Worm (Caenorhabditis elegans): Measurements from ENCODE around the gene tbc-11.

Gene tbc-11

ce11 chrX:977958-978686 lies 53.4 kb downstream of the tbc-11 start, which contains the start of gene abhd-3.2 (continued):
- TF ChIP-seq F26F4.8 (GFP tag; conservative IDR thresholded peaks at IDR 0.05) = no peak
- peak; percentile 65 for TF ChIP-seq mep-1 (tag; optimal IDR thresholded peaks at IDR 0.05)
- TF ChIP-seq mxl-3 (GFP tag; optimal IDR thresholded peaks at IDR 0.05) = peak; percentile 53
- TF ChIP-seq mes-2 (tag; optimal IDR thresholded peaks at IDR 0.05; ENCODE audit: poor library complexity, severe bottlenecking) = peak; percentile 52
- no peak for TF ChIP-seq ceh-82 (tag; optimal IDR thresholded peaks at IDR 0.05)
- peak; percentile 93 for TF ChIP-seq hlh-11 (tag; optimal IDR thresholded peaks at IDR 0.05)
- TF ChIP-seq snpc-1.2 (GFP tag; IDR thresholded peaks at IDR 0.05) = no peak
- peak in 1 of 2 experiments; percentile 99 for TF ChIP-seq unc-62 (GFP tag; optimal IDR thresholded peaks at IDR 0.05 in 1 of 2)
- no peak for TF ChIP-seq unc-62 (tag; optimal IDR thresholded peaks at IDR 0.05)
- peak in 1 of 2 experiments; percentile 56 for TF ChIP-seq mdl-1 (tag; optimal IDR thresholded peaks at IDR 0.05)
- TF ChIP-seq unc-130 (GFP tag; optimal IDR thresholded peaks at IDR 0.05) = no peak
- peak; percentile 65; the same call in 1 of the 2 replicates for TF ChIP-seq saeg-2 (GFP tag; IDR thresholded peaks at IDR 0.05)
- peak; percentile 87 for TF ChIP-seq ceh-20 (GFP tag; IDR thresholded peaks at IDR 0.05)
- TF ChIP-seq nhr-28 (tag; optimal IDR thresholded peaks at IDR 0.05) = peak; percentile 93
- TF ChIP-seq madf-9 (GFP tag; conservative IDR thresholded peaks at IDR 0.05) = no peak
- TF ChIP-seq rbr-2 (tag; optimal IDR thresholded peaks at IDR 0.05) = no peak
- TF ChIP-seq pqm-1 (tag; optimal IDR thresholded peaks at IDR 0.05) = peak; percentile 99

DNA sequence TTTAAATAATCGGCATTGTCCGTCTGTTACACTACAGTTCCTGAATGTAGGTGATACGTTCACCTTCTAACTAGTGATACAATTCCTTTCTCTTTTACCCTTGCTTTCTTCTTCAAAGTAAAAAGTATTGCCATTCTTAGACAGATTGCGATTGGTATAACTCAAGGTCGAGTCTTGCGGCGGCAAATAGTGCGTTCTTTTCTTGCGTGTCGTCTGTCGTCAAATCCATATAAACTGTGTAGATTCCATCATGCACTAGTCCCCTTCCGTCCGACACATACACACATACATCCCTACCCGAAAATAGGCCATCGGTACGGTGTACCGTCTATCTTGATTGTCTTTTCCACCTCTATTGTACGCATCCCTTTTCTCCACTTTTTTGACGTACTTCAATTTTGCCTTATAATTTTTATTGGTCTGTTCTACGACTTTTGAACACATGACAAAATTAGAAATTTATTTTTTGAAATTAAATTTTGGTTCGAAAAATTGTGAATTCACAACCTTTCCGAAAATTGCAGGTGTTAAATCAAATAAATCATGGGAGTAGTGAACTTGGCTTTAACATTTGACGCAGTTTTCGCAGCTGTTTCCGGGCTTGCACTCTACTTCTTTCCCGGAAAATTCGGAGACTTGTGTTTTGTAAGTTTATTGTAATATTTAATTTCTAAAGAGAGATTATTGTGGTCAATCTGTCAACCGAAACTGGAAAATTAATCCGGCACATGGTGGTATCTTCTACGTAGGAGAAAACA lies 55.7 kb downstream of the tbc-11 start, which contains the start of gene C44C1.1:
TSS of gene C44C1.1 (plus strand) at position 525 of the 758 bp plus-strand sequence.
- TF ChIP-seq aha-1 (tag) (peak; percentile 2), nhr-28 (tag; optimal IDR thresholded peaks at IDR 0.05) (peak; percentile 70), hlh-11 (tag; optimal IDR thresholded peaks at IDR 0.05) (peak; percentile 18), madf-5 (GFP tag; IDR thresholded peaks at IDR 0.05) (no peak), mxl-3 (GFP tag; optimal IDR thresholded peaks at IDR 0.05) (peak; percentile 10), unc-62 (GFP tag; optimal IDR thresholded peaks at IDR 0.05 in 1 of 2) (peak in 1 of 2 experiments; percentile 71), unc-62 (tag; optimal IDR thresholded peaks at IDR 0.05) (no peak), daf-12 (tag; optimal IDR thresholded peaks at IDR 0.05) (no peak)
